Fruit fly (Drosophila melanogaster) whole organism, wandering third instar larva: ENCODE data around the gene comm2.

Source experiments
- CG32264 ChIP-seq: fragments of 200-800 bp; sonication (Bioruptor generic); optimal IDR thresholded peaks from 2 replicates; lab custom pipeline; 2016; ENCODE audit warnings: missing biosample characterization, missing genetic modification characterization
- CG9705 ChIP-seq: fragments of 200-800 bp; sonication (Bioruptor generic); optimal IDR thresholded peaks from 2 replicates; lab custom pipeline; 2018; ENCODE audit warnings: missing biosample characterization, mild to moderate bottlenecking, missing genetic modification characterization
- Dfd ChIP-seq: fragments of >200 bp; optimal IDR thresholded peaks from 2 replicates; lab custom pipeline; 2017; ENCODE audit warnings: missing biosample characterization, missing genetic modification characterization
- Dif ChIP-seq: fragments of 200-275, 200-300 bp; sonication (Bioruptor generic); optimal IDR thresholded peaks from 2 replicates; lab custom pipeline; 2018; ENCODE audit warnings: missing biosample characterization, missing genetic modification characterization; ENCODE audit not compliant: partially characterized antibody
- GATAd ChIP-seq: sonication (Bioruptor generic); optimal IDR thresholded peaks from 2 replicates; lab custom pipeline; 2016; ENCODE audit warnings: missing biosample characterization, missing genetic modification characterization
- Hr78 ChIP-seq: fragments of >200 bp; optimal IDR thresholded peaks from 2 replicates; lab custom pipeline; 2017; ENCODE audit warnings: missing biosample characterization, missing genetic modification characterization
- Jra ChIP-seq: sonication (Bioruptor generic); optimal IDR thresholded peaks from 2 replicates; lab custom pipeline; 2016; ENCODE audit warnings: missing biosample characterization, missing genetic modification characterization
- Mio ChIP-seq: sonication (Bioruptor generic); optimal IDR thresholded peaks from 2 replicates; lab custom pipeline; 2016; ENCODE audit warnings: missing biosample characterization, missing genetic modification characterization
- N ChIP-seq: fragments of >200 bp; optimal IDR thresholded peaks from 2 replicates; lab custom pipeline; 2018; ENCODE audit warnings: missing biosample characterization, missing external identifiers, missing genetic modification characterization
- OdsH ChIP-seq: fragments of 200-800 bp; sonication (Bioruptor generic); optimal IDR thresholded peaks from 2 replicates; lab custom pipeline; 2016; ENCODE audit warnings: missing biosample characterization, mild to moderate bottlenecking, missing genetic modification characterization
- Sp1 ChIP-seq: fragments of 200-800 bp; sonication (Bioruptor generic); optimal IDR thresholded peaks from 3 replicates; lab custom pipeline; 2019; ENCODE audit warnings: missing biosample characterization, mild to moderate bottlenecking, missing genetic modification characterization, moderate library complexity
- Vsx2 ChIP-seq: fragments of 200-300, 225-300 bp; sonication (Bioruptor generic); optimal IDR thresholded peaks from 2 replicates; lab custom pipeline; 2018; ENCODE audit warnings: missing biosample characterization, missing genetic modification characterization; ENCODE audit not compliant: partially characterized antibody
- br ChIP-seq: fragments of 200-800 bp; sonication (Bioruptor generic); optimal IDR thresholded peaks from 2 replicates; lab custom pipeline; 2016; ENCODE audit warnings: missing biosample characterization, missing genetic modification characterization
- brk ChIP-seq: fragments of 200-800 bp; sonication (Bioruptor generic); optimal IDR thresholded peaks from 2 replicates; lab custom pipeline; 2016; ENCODE audit warnings: missing biosample characterization, mild to moderate bottlenecking, missing genetic modification characterization
- dmrt93B ChIP-seq: fragments of 200-800 bp; sonication (Bioruptor generic); optimal IDR thresholded peaks from 2 replicates; lab custom pipeline; 2018; ENCODE audit warnings: missing biosample characterization, mild to moderate bottlenecking, missing genetic modification characterization
- dsf ChIP-seq: sonication (Bioruptor generic); optimal IDR thresholded peaks from 2 replicates; lab custom pipeline; 2016; ENCODE audit warnings: missing biosample characterization, missing genetic modification characterization, borderline replicate concordance
- ey ChIP-seq: fragments of 200-800 bp; sonication (Bioruptor generic); optimal IDR thresholded peaks from 2 replicates; lab custom pipeline; 2016; ENCODE audit warnings: missing biosample characterization, missing genetic modification characterization
- foxo ChIP-seq, 2 experiments: fragments of 200-800 bp; sonication (Bioruptor generic); optimal IDR thresholded peaks; 2 replicates in 1 of 2; 3 replicates in 1 of 2; lab custom pipeline; 2016 to 2017; ENCODE audit warnings: missing biosample characterization in 2 of 2, missing genetic modification characterization in 2 of 2
- fru ChIP-seq: fragments of 200-800 bp; sonication (Bioruptor generic); optimal IDR thresholded peaks from 3 replicates; lab custom pipeline; 2016; ENCODE audit warnings: missing biosample characterization, mild to moderate bottlenecking, missing genetic modification characterization
- h ChIP-seq: fragments of 200-800 bp; sonication (Bioruptor generic); optimal IDR thresholded peaks from 3 replicates; lab custom pipeline; 2016; ENCODE audit warnings: missing biosample characterization, mild to moderate bottlenecking, missing genetic modification characterization
- lola ChIP-seq: fragments of >200 bp; optimal IDR thresholded peaks from 2 replicates; lab custom pipeline; 2017; ENCODE audit warnings: missing biosample characterization, missing genetic modification characterization
- pan ChIP-seq: fragments of >200 bp; optimal IDR thresholded peaks from 2 replicates; lab custom pipeline; 2017
- psq ChIP-seq: fragments of 200-800 bp; sonication (Bioruptor generic); optimal IDR thresholded peaks from 3 replicates; lab custom pipeline; 2017; ENCODE audit warnings: missing biosample characterization, mild to moderate bottlenecking, missing genetic modification characterization, moderate library complexity
- rgr ChIP-seq: fragments of 200-800 bp; sonication (Bioruptor generic); optimal IDR thresholded peaks from 3 replicates; lab custom pipeline; 2016; ENCODE audit warnings: missing biosample characterization, mild to moderate bottlenecking, missing genetic modification characterization
- sv ChIP-seq: fragments of 200-800 bp; sonication (Bioruptor generic); optimal IDR thresholded peaks from 3 replicates; lab custom pipeline; 2016; ENCODE audit warnings: missing biosample characterization, missing genetic modification characterization
- tai ChIP-seq: sonication (Bioruptor generic); optimal IDR thresholded peaks from 2 replicates; lab custom pipeline; 2016; ENCODE audit warnings: missing biosample characterization, missing genetic modification characterization
- usp ChIP-seq: fragments of >200 bp; optimal IDR thresholded peaks from 2 replicates; lab custom pipeline; 2017; ENCODE audit warnings: missing biosample characterization, missing genetic modification characterization
- woc ChIP-seq: sonication (Bioruptor generic); optimal IDR thresholded peaks from 2 replicates; lab custom pipeline; 2016; ENCODE audit warnings: missing biosample characterization, mild to moderate bottlenecking, missing genetic modification characterization

Gene comm2

DNA sequence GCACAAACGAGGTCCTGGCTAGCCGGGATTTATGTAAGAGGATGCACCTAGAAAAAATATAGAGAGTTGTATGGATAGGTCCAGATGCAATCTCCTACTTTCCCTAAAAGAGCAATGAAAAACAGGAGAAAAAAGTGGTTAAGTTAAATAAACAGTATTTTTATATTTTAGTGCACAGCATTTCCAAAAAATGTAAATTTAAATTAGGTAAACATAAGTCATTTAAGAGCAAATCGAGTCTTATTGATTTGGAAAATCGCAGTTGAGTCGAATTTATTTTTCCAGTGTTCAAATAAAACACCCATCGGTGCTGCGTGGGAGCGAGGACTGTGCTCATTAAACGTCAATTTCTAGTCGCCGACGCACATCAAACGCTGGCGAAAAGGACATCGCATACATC lies 33.9 kb downstream of the comm2 start:
- TF ChIP-seq sv (GFP tag; lab: Kevin White, UChicago) (no peak), rgr (GFP tag; lab: Kevin White, UChicago) (no peak), tai (GFP tag; lab: Kevin White, UChicago) (no peak), GATAd (no peak), N (GFP tag; lab: Kevin White, UChicago) (no peak), OdsH (no peak), Dif (GFP tag; lab: Kevin White, UChicago) (no peak), ey (GFP tag; lab: Kevin White, UChicago) (no peak), Dfd (no peak)

DNA sequence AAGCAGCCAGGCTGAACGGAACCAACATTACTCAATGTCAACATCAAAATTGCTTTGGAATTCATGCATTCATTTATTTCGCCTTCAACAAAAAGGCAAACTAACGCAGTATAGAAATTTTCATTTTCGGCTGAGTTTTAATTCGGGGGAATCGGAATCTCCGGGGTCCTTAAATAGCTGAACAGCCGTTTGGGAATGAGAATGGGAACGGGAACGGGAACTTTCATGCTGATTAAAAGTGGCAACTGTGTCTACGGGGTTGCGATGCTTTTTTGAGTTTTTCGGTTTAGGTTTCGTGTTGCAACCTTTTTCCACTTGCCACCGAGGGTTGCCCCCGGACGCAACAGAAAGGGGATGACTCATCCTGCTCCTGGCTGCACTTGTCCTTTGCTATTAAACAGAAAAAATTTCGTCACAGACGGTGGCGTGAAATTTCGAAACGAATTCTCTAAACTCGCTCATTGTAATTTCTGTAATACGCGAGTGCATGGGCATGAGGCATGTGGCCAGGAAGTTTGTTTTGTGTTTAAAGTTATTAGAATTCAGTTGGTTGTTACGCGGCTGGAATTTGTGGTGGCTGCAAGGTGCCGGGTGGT lies 35.4 kb downstream of the comm2 start:
- TF ChIP-seq CG32264 (GFP tag; lab: Kevin White, UChicago) = no peak
- TF ChIP-seq woc = no peak
- no peak for TF ChIP-seq Dif (GFP tag; lab: Kevin White, UChicago)
- TF ChIP-seq lola (GFP tag; lab: Kevin White, UChicago) = no peak
- TF ChIP-seq ey (GFP tag; lab: Kevin White, UChicago) = no peak
- TF ChIP-seq Jra (GFP tag; lab: Kevin White, UChicago) = no peak
- no peak for TF ChIP-seq psq (GFP tag; lab: Kevin White, UChicago)
- no peak for TF ChIP-seq Sp1 (GFP tag; lab: Kevin White, UChicago)
- TF ChIP-seq OdsH = no peak
- no peak for TF ChIP-seq dmrt93B (GFP tag; lab: Kevin White, UChicago)
- TF ChIP-seq Vsx2 (GFP tag; lab: Kevin White, UChicago) = no peak
- no peak for TF ChIP-seq Hr78
- no peak for TF ChIP-seq dsf (GFP tag; lab: Kevin White, UChicago)
- TF ChIP-seq fru (GFP tag; lab: Kevin White, UChicago) = no peak
- no peak for TF ChIP-seq N (GFP tag; lab: Kevin White, UChicago)
- TF ChIP-seq sv (GFP tag; lab: Kevin White, UChicago) = no peak
- TF ChIP-seq CG9705 (GFP tag; lab: Kevin White, UChicago) = no peak
- no peak for TF ChIP-seq usp (GFP tag; lab: Kevin White, UChicago)
- TF ChIP-seq h (GFP tag; lab: Kevin White, UChicago) = no peak
- no peak for TF ChIP-seq Mio (GFP tag; lab: Kevin White, UChicago)

DNA sequence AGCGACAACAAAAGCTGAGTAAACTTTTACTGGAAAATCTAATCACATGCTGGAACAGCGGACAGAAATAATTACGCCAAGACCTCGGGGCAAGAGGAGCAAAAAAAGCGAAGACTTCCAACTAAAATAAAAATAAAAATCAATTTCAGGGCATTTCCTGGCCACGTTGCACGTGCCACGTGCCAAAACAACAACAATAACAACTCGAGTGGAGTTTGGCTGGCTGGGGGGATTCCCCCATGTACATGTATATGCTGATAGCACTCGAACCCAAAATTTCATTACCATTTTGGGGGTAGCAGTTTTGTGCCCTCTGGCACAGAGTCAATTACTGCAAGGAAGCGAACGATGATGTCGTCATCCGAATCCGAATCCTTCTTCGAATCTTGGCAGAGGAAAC lies 37.1 kb downstream of the comm2 start:
- no peak for TF ChIP-seq brk
- no peak for TF ChIP-seq rgr (GFP tag; lab: Kevin White, UChicago)
- no peak for TF ChIP-seq tai (GFP tag; lab: Kevin White, UChicago)
- no peak for TF ChIP-seq dsf (GFP tag; lab: Kevin White, UChicago)

DNA sequence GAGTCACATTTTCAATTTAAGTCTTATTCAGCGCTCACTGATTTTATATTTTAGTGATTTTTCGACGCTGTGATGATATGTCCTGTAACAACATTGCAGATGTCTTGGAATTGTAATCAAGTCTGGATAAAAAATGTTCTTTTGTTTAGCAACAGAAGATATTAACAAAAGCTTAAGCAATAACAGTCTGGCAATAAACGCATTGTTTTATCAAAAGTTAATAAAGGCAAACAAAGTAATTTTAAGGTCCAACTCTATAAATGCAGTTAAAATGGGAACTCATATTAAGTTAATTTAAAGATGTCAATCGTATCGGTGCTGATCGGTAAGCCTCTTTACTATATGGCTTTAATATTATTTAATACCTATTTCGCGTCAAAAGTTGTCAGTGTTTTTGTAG lies 38.1 kb downstream of the comm2 start, which contains the start of gene CG43082:
Gene CG43082, plus strand, starts transcription at position 301 of the 400 bp plus-strand sequence.
- TF ChIP-seq Mio (GFP tag; lab: Kevin White, UChicago) (no peak), Sp1 (GFP tag; lab: Kevin White, UChicago) (no peak), br (GFP tag; lab: Kevin White, UChicago) (no peak), sv (GFP tag; lab: Kevin White, UChicago) (no peak), Dfd (no peak), fru (GFP tag; lab: Kevin White, UChicago) (no peak)

DNA sequence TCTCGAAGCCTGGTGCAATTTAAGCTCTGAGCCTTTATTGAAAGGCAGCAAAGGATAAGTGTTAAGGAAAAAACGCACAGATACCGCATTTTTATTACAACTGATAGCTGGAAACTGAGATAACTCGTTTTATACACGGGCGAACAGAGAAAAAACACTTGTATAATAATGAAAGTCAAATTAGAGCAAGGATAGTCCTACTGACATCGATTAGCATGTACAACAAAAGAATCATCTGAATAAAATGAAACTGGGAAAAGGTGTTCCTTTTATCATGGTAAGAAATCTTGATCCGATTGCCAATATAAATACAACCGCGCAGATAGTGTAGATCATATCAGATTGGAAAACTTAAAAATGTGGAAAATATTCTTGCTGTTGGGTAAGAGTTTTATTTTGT lies 38.7 kb downstream of the comm2 start, which contains the start of the genes Eig71Ej and Eig71Ek:
Gene Eig71Ej, minus strand, starts transcription at position 101 of the 400 bp plus-strand sequence.
Gene Eig71Ek, plus strand, starts transcription at position 334 of the 400 bp plus-strand sequence.
- no peak for TF ChIP-seq foxo (GFP tag; optimal IDR thresholded peaks at IDR 0.05; lab: Kevin White, UChicago)

DNA sequence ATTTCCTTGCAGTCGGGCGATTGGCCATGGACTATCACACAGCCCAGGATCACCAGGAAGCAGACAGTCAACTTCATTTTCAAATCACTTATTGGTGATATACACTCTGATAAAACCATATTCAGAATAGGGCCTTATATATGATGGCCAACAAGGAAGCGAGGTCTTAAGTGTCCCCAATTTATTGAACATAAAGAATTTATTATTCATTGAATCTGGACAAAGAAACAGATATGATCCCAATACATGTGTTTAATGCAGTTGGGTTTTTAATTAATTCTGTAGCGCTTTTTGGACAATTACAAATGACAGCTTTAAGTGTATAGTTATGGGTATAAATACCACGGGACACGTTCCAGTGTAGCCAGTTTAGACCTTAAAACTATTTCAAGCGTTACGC lies 40.3 kb downstream of the comm2 start, which contains the start of the genes Eig71Eh and Eig71Ei:
Gene Eig71Eh, minus strand, starts transcription at position 101 of the 400 bp plus-strand sequence.
Gene Eig71Ei, plus strand, starts transcription at position 367 of the 400 bp plus-strand sequence.
- TF ChIP-seq Vsx2 (GFP tag; lab: Kevin White, UChicago) (no peak), CG32264 (GFP tag; lab: Kevin White, UChicago) (no peak), Hr78 (no peak), GATAd (no peak), pan (lab: Kevin White, UChicago) (no peak), rgr (GFP tag; lab: Kevin White, UChicago) (no peak), dmrt93B (GFP tag; lab: Kevin White, UChicago) (no peak)
